Worm (Caenorhabditis elegans) whole organism, L2 larva: Measurements from ENCODE around the gene arcp-1.
A peak's percentile ranks its signal among the peaks of the same experiment; 100 is the strongest.

Experiments used
- C34F6.9 ChIP-seq: fragments of 150-350 bp; optimal IDR thresholded peaks from 2 replicates; lab custom pipeline; 2014; ENCODE audit warnings: missing biosample characterization, missing genetic modification characterization
- F13H6.1 ChIP-seq: sonication (generic microtip); optimal IDR thresholded peaks from 2 replicates; lab custom pipeline; 2016; ENCODE audit warnings: missing genetic modification characterization, missing compliant biosample characterization
- Y55F3AM.14 ChIP-seq: fragments of 200-800 bp; sonication (Bioruptor generic); optimal IDR thresholded peaks from 2 replicates; lab custom pipeline; 2018; ENCODE audit warnings: mild to moderate bottlenecking, missing genetic modification characterization, missing compliant biosample characterization
- ZK546.5 ChIP-seq: sonication (generic microtip); optimal IDR thresholded peaks from 2 replicates; lab custom pipeline; 2017; ENCODE audit warnings: missing biosample characterization, missing genetic modification characterization
- alr-1 ChIP-seq: fragments of 150-350 bp; optimal IDR thresholded peaks from 2 replicates; lab custom pipeline; 2014; ENCODE audit warnings: missing biosample characterization, missing genetic modification characterization
- aly-2 ChIP-seq: fragments of 150-350 bp; optimal IDR thresholded peaks from 2 replicates; lab custom pipeline; 2014; ENCODE audit warnings: missing biosample characterization, missing genetic modification characterization
- blmp-1 ChIP-seq: sonication (generic microtip); optimal IDR thresholded peaks from 2 replicates; lab custom pipeline; 2017; ENCODE audit warnings: missing genetic modification characterization, mild to moderate bottlenecking, missing compliant biosample characterization, antibody characterized with exemption, moderate library complexity; ENCODE audit not compliant: insufficient read depth
- ceh-16 ChIP-seq: fragments of 150-350 bp; optimal IDR thresholded peaks from 2 replicates; lab custom pipeline; 2014; ENCODE audit warnings: missing biosample characterization, missing genetic modification characterization
- ceh-82 ChIP-seq: fragments of 150-350 bp; optimal IDR thresholded peaks from 2 replicates; lab custom pipeline; 2014; ENCODE audit warnings: missing biosample characterization, missing genetic modification characterization
- crh-2 ChIP-seq: sonication (generic microtip); optimal IDR thresholded peaks from 2 replicates; lab custom pipeline; 2017; ENCODE audit warnings: missing biosample characterization, missing genetic modification characterization
- dmd-4 ChIP-seq: sonication (generic microtip); optimal IDR thresholded peaks from 2 replicates; lab custom pipeline; 2017; ENCODE audit warnings: missing biosample characterization, missing genetic modification characterization
- egl-27 ChIP-seq: sonication (generic microtip); optimal IDR thresholded peaks from 3 replicates; lab custom pipeline; 2017; ENCODE audit warnings: missing biosample characterization, missing genetic modification reagents, missing genetic modification characterization
- elt-1 ChIP-seq: fragments of 150-350 bp; optimal IDR thresholded peaks from 2 replicates; lab custom pipeline; 2014; ENCODE audit warnings: missing biosample characterization, missing genetic modification characterization
- fos-1 ChIP-seq: fragments of 150-350 bp; optimal IDR thresholded peaks from 2 replicates; lab custom pipeline; 2014; ENCODE audit warnings: missing biosample characterization, missing genetic modification characterization
- gmeb-1 ChIP-seq: fragments of 150-350 bp; optimal IDR thresholded peaks from 2 replicates; lab custom pipeline; 2014; ENCODE audit warnings: missing biosample characterization, missing genetic modification characterization
- lin-11 ChIP-seq: fragments of 150-350 bp; sonication (generic microtip); optimal IDR thresholded peaks from 2 replicates; lab custom pipeline; 2014; ENCODE audit warnings: missing biosample characterization, missing genetic modification characterization, inconsistent platforms, mixed read lengths
- lin-13 ChIP-seq: fragments of 150-350 bp; optimal IDR thresholded peaks from 2 replicates; lab custom pipeline; 2014; ENCODE audit warnings: missing biosample characterization, missing genetic modification reagents, missing genetic modification characterization
- lin-39 ChIP-seq: fragments of 150-350 bp; optimal IDR thresholded peaks from 2 replicates; lab custom pipeline; 2014; ENCODE audit warnings: missing biosample characterization, missing genetic modification reagents, missing genetic modification characterization
- lsy-2 ChIP-seq, 2 experiments: fragments of 150-350 bp in 1 of 2; sonication (generic microtip) in 1 of 2; optimal IDR thresholded peaks; 2 replicates each; lab custom pipeline; 2014 to 2017; ENCODE audit warnings: missing biosample characterization in 2 of 2, missing genetic modification characterization in 2 of 2
- mab-5 ChIP-seq: fragments of 150-350 bp; optimal IDR thresholded peaks from 2 replicates; lab custom pipeline; 2014; ENCODE audit warnings: missing biosample characterization, missing genetic modification characterization
- mdl-1 ChIP-seq, 2 experiments: fragments of 150-350 bp in 1 of 2; sonication (generic microtip) in 1 of 2; optimal IDR thresholded peaks; 2 replicates each; lab custom pipeline; 2017; ENCODE audit warnings: missing biosample characterization in 2 of 2, missing genetic modification characterization in 2 of 2
- nhr-11 ChIP-seq: fragments of 150-350 bp; optimal IDR thresholded peaks from 2 replicates; lab custom pipeline; 2014; ENCODE audit warnings: missing biosample characterization, missing genetic modification characterization
- nhr-129 ChIP-seq: fragments of 150-350 bp; optimal IDR thresholded peaks from 2 replicates; lab custom pipeline; 2014; ENCODE audit warnings: missing biosample characterization, missing genetic modification characterization
- nhr-21 ChIP-seq: fragments of 150-350 bp; optimal IDR thresholded peaks from 2 replicates; lab custom pipeline; 2014; ENCODE audit warnings: missing biosample characterization, missing genetic modification characterization
- nhr-25 ChIP-seq: fragments of 150-350 bp; sonication (generic microtip); optimal IDR thresholded peaks from 3 replicates; lab custom pipeline; 2014; ENCODE audit warnings: missing biosample characterization, missing genetic modification characterization
- nhr-6 ChIP-seq: fragments of 150-350 bp; optimal IDR thresholded peaks from 2 replicates; lab custom pipeline; 2014; ENCODE audit warnings: missing biosample characterization, missing genetic modification characterization
- nhr-77 ChIP-seq: fragments of 150-350 bp; optimal IDR thresholded peaks from 2 replicates; lab custom pipeline; 2014; ENCODE audit warnings: missing biosample characterization, missing genetic modification characterization
- peb-1 ChIP-seq: fragments of 150-350 bp; optimal IDR thresholded peaks from 2 replicates; lab custom pipeline; 2014; ENCODE audit warnings: missing biosample characterization, missing genetic modification characterization
- sem-4 ChIP-seq: fragments of 150-350 bp; optimal IDR thresholded peaks from 2 replicates; lab custom pipeline; 2014; ENCODE audit warnings: missing biosample characterization, missing genetic modification reagents, missing genetic modification characterization
- skn-1 ChIP-seq: sonication (generic microtip); optimal IDR thresholded peaks from 2 replicates; lab custom pipeline; 2017; ENCODE audit warnings: missing biosample characterization, missing genetic modification characterization
- sma-3 ChIP-seq: sonication (generic microtip); optimal IDR thresholded peaks from 2 replicates; lab custom pipeline; 2016; ENCODE audit warnings: missing genetic modification reagents, missing genetic modification characterization, missing compliant biosample characterization
- sma-9 ChIP-seq, 2 experiments: fragments of 150-350 bp in 1 of 2; sonication (generic microtip) in 1 of 2; optimal IDR thresholded peaks; 2 replicates each; lab custom pipeline; 2014 to 2016; ENCODE audit warnings: missing genetic modification characterization in 2 of 2, mild to moderate bottlenecking in 1 of 2, missing biosample characterization in 1 of 2, missing compliant biosample characterization in 1 of 2, missing genetic modification reagents in 1 of 2, moderate library complexity in 1 of 2
- unc-55 ChIP-seq: fragments of 150-350 bp; sonication (generic microtip); optimal IDR thresholded peaks from 3 replicates; lab custom pipeline; 2014; ENCODE audit warnings: missing biosample characterization, missing genetic modification reagents, missing genetic modification characterization
- unc-62 ChIP-seq: fragments of 150-350 bp; optimal IDR thresholded peaks from 2 replicates; lab custom pipeline; 2014; ENCODE audit warnings: missing biosample characterization, missing genetic modification reagents, missing genetic modification characterization
- zag-1 ChIP-seq: fragments of 150-350 bp; optimal IDR thresholded peaks from 2 replicates; lab custom pipeline; 2014; ENCODE audit warnings: missing biosample characterization, missing genetic modification characterization
- ztf-1 ChIP-seq: fragments of 200-800 bp; sonication (Bioruptor generic); conservative IDR thresholded peaks from 2 replicates; pipeline ENCODE4 v1.3.6; 2022; ENCODE audit warnings: missing genetic modification characterization, missing compliant biosample characterization
- ztf-4 ChIP-seq: fragments of 150-350 bp; optimal IDR thresholded peaks from 2 replicates; lab custom pipeline; 2014; ENCODE audit warnings: missing biosample characterization, missing genetic modification characterization

The arcp-1 gene

DNA sequence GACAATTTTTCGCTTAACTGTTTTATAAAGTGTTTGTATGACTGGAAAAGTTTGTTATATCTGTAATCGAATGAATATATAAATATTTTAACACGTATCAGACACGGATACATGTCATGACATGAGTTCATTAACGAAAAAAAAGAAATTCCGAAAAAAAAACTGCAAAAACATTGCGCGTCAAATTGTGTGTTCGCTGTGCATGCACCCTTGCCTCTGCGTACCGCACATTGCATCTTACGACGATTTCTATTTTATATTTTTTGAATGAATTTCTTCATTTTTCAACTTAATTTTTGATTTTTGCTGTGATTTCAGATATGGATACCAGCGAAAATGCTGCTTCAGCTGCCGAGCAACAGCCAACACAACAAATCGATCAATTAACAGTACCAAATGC, 54.2 kb downstream of the arcp-1 start, which contains the start of gene wdr-5.1:
wdr-5.1 (plus strand) TSS at position 319 of the 400 bp plus-strand sequence.
- TF ChIP-seq blmp-1 (tag; lab: Kevin White, UChicago) (peak; percentile 15), nhr-25 (tag; lab: Kevin White, UChicago) (peak; percentile 25), nhr-129 (tag; lab: Kevin White, UChicago) (peak; percentile 22), lin-13 (GFP tag; lab: Kevin White, UChicago) (peak; percentile 55), nhr-77 (no peak), Y55F3AM.14 (GFP tag; lab: Kevin White, UChicago) (no peak), lsy-2 (tag; optimal IDR thresholded peaks at IDR 0.05; lab: Kevin White, UChicago) (peak in 1 of 2 experiments; percentile 49), gmeb-1 (peak; percentile 26), unc-55 (GFP tag; lab: Kevin White, UChicago) (peak; percentile 44), sma-9 (GFP tag; optimal IDR thresholded peaks at IDR 0.05; lab: Kevin White, UChicago) (no peak), sma-9 (tag; optimal IDR thresholded peaks at IDR 0.05; lab: Kevin White, UChicago) (no peak), sma-3 (peak; percentile 21), ztf-1 (GFP tag; lab: Robert Waterston, UW) (no peak), C34F6.9 (peak; percentile 13), egl-27 (tag; lab: Kevin White, UChicago) (no peak)

DNA sequence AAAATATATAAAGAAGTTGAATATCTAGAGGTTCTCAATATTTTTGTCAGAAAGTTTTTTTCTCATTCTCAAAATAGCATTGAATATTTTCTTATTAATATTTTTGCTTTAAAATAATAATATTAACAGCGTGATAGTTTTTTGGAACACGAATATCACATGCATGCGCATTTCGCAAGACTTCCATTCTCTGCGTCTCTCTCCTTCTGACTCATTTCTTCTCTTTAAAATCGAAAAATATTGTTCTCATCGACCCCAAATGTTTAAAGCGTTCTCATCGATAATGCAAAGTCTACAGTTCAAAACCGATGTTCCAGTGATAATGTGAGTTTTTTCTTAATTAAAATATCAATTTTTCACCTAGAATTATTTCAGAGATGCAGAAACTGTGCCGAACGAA, 55.8 kb downstream of the arcp-1 start, which contains the start of gene C14B1.3:
C14B1.3 (plus strand) TSS at position 168 of the 400 bp plus-strand sequence.
- TF ChIP-seq sma-3: peak; percentile 19
- TF ChIP-seq ceh-16: no peak
- peak; percentile 28 for TF ChIP-seq sem-4 (tag; lab: Kevin White, UChicago)
- no peak for TF ChIP-seq ztf-4 (tag; lab: Kevin White, UChicago)
- no peak for TF ChIP-seq gmeb-1
- TF ChIP-seq crh-2 (tag; lab: Kevin White, UChicago): peak; percentile 32
- TF ChIP-seq mdl-1 (tag; optimal IDR thresholded peaks at IDR 0.05; lab: Kevin White, UChicago): peak in 1 of 2 experiments; percentile 11
- no peak for TF ChIP-seq nhr-11 (tag; lab: Kevin White, UChicago)
- TF ChIP-seq nhr-25 (tag; lab: Kevin White, UChicago): no peak
- TF ChIP-seq nhr-6 (tag; lab: Kevin White, UChicago): no peak
- TF ChIP-seq fos-1 (tag; lab: Kevin White, UChicago): peak; percentile 90
- TF ChIP-seq nhr-129 (tag; lab: Kevin White, UChicago): peak; percentile 21
- TF ChIP-seq lin-13 (GFP tag; lab: Kevin White, UChicago): peak; percentile 34
- TF ChIP-seq C34F6.9: peak; percentile 86
- no peak for TF ChIP-seq alr-1 (tag; lab: Kevin White, UChicago)
- no peak for TF ChIP-seq peb-1 (tag; lab: Kevin White, UChicago)
- peak; percentile 4 for TF ChIP-seq sma-9 (GFP tag; optimal IDR thresholded peaks at IDR 0.05; lab: Kevin White, UChicago)
- TF ChIP-seq sma-9 (tag; optimal IDR thresholded peaks at IDR 0.05; lab: Kevin White, UChicago): no peak
- peak in 1 of 2 experiments; percentile 50 for TF ChIP-seq lsy-2 (tag; optimal IDR thresholded peaks at IDR 0.05; lab: Kevin White, UChicago)
- TF ChIP-seq unc-62 (GFP tag; lab: Kevin White, UChicago): no peak
- no peak for TF ChIP-seq ceh-82 (tag; lab: Kevin White, UChicago)
- TF ChIP-seq lin-11 (tag; lab: Kevin White, UChicago): no peak
- no peak for TF ChIP-seq mab-5 (tag; lab: Kevin White, UChicago)
- TF ChIP-seq blmp-1 (tag; lab: Kevin White, UChicago): peak; percentile 4
- TF ChIP-seq ztf-1 (GFP tag; lab: Robert Waterston, UW): no peak
- peak; percentile 56 for TF ChIP-seq unc-55 (GFP tag; lab: Kevin White, UChicago)
- no peak for TF ChIP-seq elt-1 (tag; lab: Kevin White, UChicago)
- no peak for TF ChIP-seq aly-2 (tag; lab: Kevin White, UChicago)
- no peak for TF ChIP-seq dmd-4 (tag; lab: Kevin White, UChicago)

DNA sequence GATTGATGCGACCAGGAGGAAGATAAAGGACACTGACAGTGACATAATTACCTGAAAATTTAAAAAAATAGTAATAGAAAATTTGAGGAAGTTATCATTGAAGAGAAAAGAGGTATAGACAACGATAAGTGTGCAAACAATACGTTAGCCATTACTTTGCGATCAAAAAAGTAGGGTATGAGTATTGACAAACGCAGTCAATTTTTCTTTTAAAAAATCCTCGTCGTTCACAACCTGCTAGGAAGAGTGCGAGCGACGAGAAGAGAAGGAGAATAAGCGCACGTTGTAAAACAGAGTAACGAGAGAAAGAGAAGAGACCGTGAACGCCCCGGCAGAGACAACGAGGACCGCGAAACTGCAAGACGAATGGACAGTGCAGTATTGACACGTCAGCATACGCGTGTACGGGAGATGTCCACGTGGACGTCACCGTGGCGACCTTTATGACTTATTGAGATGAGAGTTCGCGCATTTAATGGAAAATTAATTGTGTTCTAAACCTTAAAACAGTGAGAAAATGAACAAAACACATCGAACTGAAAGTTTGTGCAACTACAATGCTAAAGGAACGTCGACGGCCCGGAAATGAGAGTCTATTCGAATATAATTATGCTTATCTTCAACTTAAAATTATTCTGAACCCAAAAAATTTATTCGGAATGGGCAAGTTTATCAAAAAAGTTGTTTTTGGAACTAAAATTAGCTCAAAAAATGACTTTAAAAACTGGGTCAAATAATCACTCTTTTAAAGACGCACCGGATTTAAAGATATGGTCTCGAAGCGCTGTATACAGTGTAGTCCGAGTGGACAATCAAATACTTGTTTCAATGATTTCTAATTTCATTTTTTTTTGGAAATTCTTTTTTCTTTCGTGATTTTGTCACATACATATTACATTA, 57.6 kb downstream of the arcp-1 start, which contains the start of the genes pdi-1 and C14B1.2:
pdi-1 (minus strand) TSS at position 51 of the 900 bp plus-strand sequence.
C14B1.2 (plus strand) TSS at position 850 of the 900 bp plus-strand sequence.
- peak; percentile 87 for TF ChIP-seq fos-1 (tag; lab: Kevin White, UChicago)
- TF ChIP-seq aly-2 (tag; lab: Kevin White, UChicago): no peak
- peak; percentile 92 for TF ChIP-seq crh-2 (tag; lab: Kevin White, UChicago)
- TF ChIP-seq unc-55 (GFP tag; lab: Kevin White, UChicago): peak; percentile 21
- TF ChIP-seq lin-11 (tag; lab: Kevin White, UChicago): no peak
- TF ChIP-seq skn-1 (tag; lab: Kevin White, UChicago): peak; percentile 6
- peak; percentile 35 for TF ChIP-seq nhr-21 (tag; lab: Kevin White, UChicago)
- peak; percentile 25 for TF ChIP-seq F13H6.1 (tag; lab: Kevin White, UChicago)
- TF ChIP-seq C34F6.9: peak; percentile 64
- peak; percentile 28 to 62 for TF ChIP-seq mdl-1 (tag; optimal IDR thresholded peaks at IDR 0.05; lab: Kevin White, UChicago)
- peak in 1 of 2 experiments; percentile 33 for TF ChIP-seq lsy-2 (tag; optimal IDR thresholded peaks at IDR 0.05; lab: Kevin White, UChicago)
- TF ChIP-seq zag-1 (tag; lab: Kevin White, UChicago): no peak
- TF ChIP-seq sma-9 (GFP tag; optimal IDR thresholded peaks at IDR 0.05; lab: Kevin White, UChicago): peak; percentile 11
- TF ChIP-seq sma-9 (tag; optimal IDR thresholded peaks at IDR 0.05; lab: Kevin White, UChicago): no peak
- peak; percentile 17 for TF ChIP-seq blmp-1 (tag; lab: Kevin White, UChicago)
- TF ChIP-seq nhr-129 (tag; lab: Kevin White, UChicago): peak; percentile 57
- TF ChIP-seq ZK546.5 (tag; lab: Kevin White, UChicago): no peak
- TF ChIP-seq lin-39 (tag; lab: Kevin White, UChicago): no peak
- no peak for TF ChIP-seq lin-13 (GFP tag; lab: Kevin White, UChicago)
- peak; percentile 10 for TF ChIP-seq nhr-25 (tag; lab: Kevin White, UChicago)
- TF ChIP-seq sma-3: peak; percentile 30
